Worm (Caenorhabditis elegans) whole organism, L4 larva: ENCODE measurements around the gene F25B3.2.

ENCODE experiments used
- F44E2.7 ChIP-seq: fragments of 200-800 bp; sonication (Bioruptor generic); IDR thresholded peaks from 2 replicates; pipeline ENCODE4 v2.1.2; 2022; ENCODE audit warnings: missing genetic modification characterization, missing compliant biosample characterization
- F49E8.2 ChIP-seq: sonication (generic microtip); optimal IDR thresholded peaks from 2 replicates; lab custom pipeline; 2016; ENCODE audit warnings: missing compliant biosample characterization, mild to moderate bottlenecking, missing genetic modification characterization, borderline replicate concordance
- T20F7.1 ChIP-seq: fragments of 200-800 bp; sonication (Bioruptor generic); optimal IDR thresholded peaks from 2 replicates; lab custom pipeline; 2018; ENCODE audit warnings: mild to moderate bottlenecking, missing genetic modification characterization, missing compliant biosample characterization
- T26A8.4 ChIP-seq: fragments of 200-800 bp; sonication (Bioruptor generic); IDR thresholded peaks from 2 replicates; pipeline ENCODE4 v1.3.6; 2022; ENCODE audit warnings: missing genetic modification characterization, missing compliant biosample characterization
- Y48G9A.11 ChIP-seq: fragments of 200-800 bp; sonication (Bioruptor generic); IDR thresholded peaks from 2 replicates; pipeline ENCODE4 v1.3.6; 2022; ENCODE audit warnings: missing genetic modification reagents, missing genetic modification characterization, missing compliant biosample characterization
- ZK337.2 ChIP-seq: fragments of 200-800 bp; sonication (Bioruptor generic); IDR thresholded peaks from 2 replicates; pipeline ENCODE4 v1.3.6; 2022; ENCODE audit warnings: missing genetic modification reagents, missing genetic modification characterization, missing compliant biosample characterization
- aha-1 ChIP-seq: fragments of 150-350 bp; peaks from one replicate; lab custom pipeline; 2014; ENCODE audit warnings: missing biosample characterization, missing genetic modification characterization
- ama-1 ChIP-seq: fragments of 150-350 bp; optimal IDR thresholded peaks from 2 replicates; lab custom pipeline; 2014; ENCODE audit warnings: inconsistent platforms, mixed read lengths
- arid-1 ChIP-seq: fragments of 200-800 bp; sonication (Bioruptor generic); conservative IDR thresholded peaks from 2 replicates; pipeline ENCODE4 v1.3.6; 2022; ENCODE audit warnings: missing genetic modification reagents, missing genetic modification characterization, missing compliant biosample characterization
- ceh-20 ChIP-seq: fragments of 200-800 bp; sonication (Bioruptor generic); IDR thresholded peaks from 2 replicates; pipeline ENCODE4 v1.3.6; 2022; ENCODE audit warnings: missing genetic modification reagents, missing genetic modification characterization, missing compliant biosample characterization
- ceh-28 ChIP-seq: fragments of 150-350 bp; optimal IDR thresholded peaks from 2 replicates; lab custom pipeline; 2014; ENCODE audit warnings: missing biosample characterization, missing genetic modification reagents, missing genetic modification characterization
- ceh-44 ChIP-seq: fragments of 200-800 bp; sonication (Bioruptor generic); IDR thresholded peaks from 2 replicates; pipeline ENCODE4 v1.3.6; 2022; ENCODE audit warnings: missing genetic modification reagents, missing genetic modification characterization, missing compliant biosample characterization
- ceh-62 ChIP-seq: sonication (generic microtip); optimal IDR thresholded peaks from 2 replicates; lab custom pipeline; 2017; ENCODE audit warnings: missing biosample characterization, missing genetic modification characterization
- ces-1 ChIP-seq: fragments of 150-350 bp; sonication (generic microtip); optimal IDR thresholded peaks from 4 replicates; lab custom pipeline; 2014; ENCODE audit warnings: missing biosample characterization, missing genetic modification reagents, missing genetic modification characterization
- ctbp-1 ChIP-seq: fragments of 200-800 bp; sonication (Bioruptor generic); IDR thresholded peaks from 2 replicates; pipeline ENCODE4 v1.3.6; 2022; ENCODE audit warnings: missing genetic modification reagents, missing genetic modification characterization, missing compliant biosample characterization
- daf-12 ChIP-seq: fragments of 150-350 bp; optimal IDR thresholded peaks from 2 replicates; lab custom pipeline; 2014; ENCODE audit warnings: missing biosample characterization, missing genetic modification reagents, missing genetic modification characterization
- daf-8 ChIP-seq: fragments of 200-800 bp; sonication (Bioruptor generic); IDR thresholded peaks from 2 replicates; pipeline ENCODE4 v1.3.6; 2022; ENCODE audit warnings: missing genetic modification characterization, missing compliant biosample characterization
- dpl-1 ChIP-seq: fragments of 150-350 bp; optimal IDR thresholded peaks from 2 replicates; lab custom pipeline; 2014; ENCODE audit warnings: missing biosample characterization, missing genetic modification reagents, missing genetic modification characterization
- duxl-1 ChIP-seq: sonication (generic microtip); optimal IDR thresholded peaks from 2 replicates; lab custom pipeline; 2016; ENCODE audit warnings: mild to moderate bottlenecking, missing genetic modification characterization, moderate library complexity, missing compliant biosample characterization; ENCODE audit not compliant: poor library complexity
- dve-1 ChIP-seq: sonication (generic microtip); optimal IDR thresholded peaks from 2 replicates; lab custom pipeline; 2017; ENCODE audit warnings: antibody characterized with exemption, mild to moderate bottlenecking, missing genetic modification characterization, missing compliant biosample characterization; ENCODE audit not compliant: insufficient read depth
- hlh-11 ChIP-seq: fragments of 200-800 bp; sonication (Bioruptor generic); optimal IDR thresholded peaks from 2 replicates; lab custom pipeline; 2018; ENCODE audit warnings: mild to moderate bottlenecking, missing genetic modification characterization, missing compliant biosample characterization
- hlh-30 ChIP-seq: sonication (generic microtip); optimal IDR thresholded peaks from 2 replicates; lab custom pipeline; 2017; ENCODE audit warnings: antibody characterized with exemption, mild to moderate bottlenecking, missing genetic modification characterization, missing compliant biosample characterization; ENCODE audit not compliant: insufficient read depth
- jun-1 ChIP-seq: fragments of 150-350 bp; optimal IDR thresholded peaks from 2 replicates; lab custom pipeline; 2014; ENCODE audit warnings: missing biosample characterization, missing genetic modification reagents, missing genetic modification characterization
- lim-7 ChIP-seq: fragments of 200-800 bp; sonication (Bioruptor generic); IDR thresholded peaks from 2 replicates; pipeline ENCODE4 v1.3.6; 2022; ENCODE audit warnings: missing genetic modification characterization, missing compliant biosample characterization
- lin-13 ChIP-seq: fragments of 150-350 bp; optimal IDR thresholded peaks from 2 replicates; lab custom pipeline; 2014; ENCODE audit warnings: missing biosample characterization, missing genetic modification reagents, missing genetic modification characterization
- lin-29 ChIP-seq: fragments of 200-800 bp; sonication (Bioruptor generic); IDR thresholded peaks from 2 replicates; pipeline ENCODE4 v1.3.6; 2022; ENCODE audit warnings: missing genetic modification reagents, missing genetic modification characterization, missing compliant biosample characterization
- lin-38 ChIP-seq: fragments of 200-800 bp; sonication (Bioruptor generic); IDR thresholded peaks from 2 replicates; pipeline ENCODE4 v1.3.6; 2022; ENCODE audit warnings: missing genetic modification reagents, missing genetic modification characterization, missing compliant biosample characterization
- lin-39 ChIP-seq: fragments of 150-350 bp; optimal IDR thresholded peaks from 2 replicates; lab custom pipeline; 2014; ENCODE audit warnings: missing biosample characterization, missing genetic modification reagents, missing genetic modification characterization
- lsy-2 ChIP-seq, 2 experiments: fragments of 150-350 bp in 1 of 2; sonication (generic microtip) in 1 of 2; optimal IDR thresholded peaks; 2 replicates each; lab custom pipeline; 2014 to 2017; ENCODE audit warnings: missing biosample characterization in 2 of 2, missing genetic modification characterization in 2 of 2
- madf-5 ChIP-seq, 2 experiments: fragments of 200-800 bp; sonication (Bioruptor generic); IDR thresholded peaks; 2 replicates each; pipeline ENCODE4 v1.3.6; 2022; ENCODE audit warnings: missing compliant biosample characterization in 2 of 2, missing genetic modification characterization in 2 of 2
- mdl-1 ChIP-seq, 2 experiments: fragments of 150-350 bp in 1 of 2; sonication (generic microtip) in 1 of 2; optimal IDR thresholded peaks; 2 replicates each; lab custom pipeline; 2014 to 2017; ENCODE audit warnings: missing biosample characterization in 2 of 2, missing genetic modification characterization in 2 of 2
- mep-1 ChIP-seq: fragments of 150-350 bp; sonication (generic microtip); optimal IDR thresholded peaks from 3 replicates; lab custom pipeline; 2014; ENCODE audit warnings: missing biosample characterization, missing genetic modification characterization
- mes-2 ChIP-seq: sonication (generic microtip); optimal IDR thresholded peaks from 2 replicates; lab custom pipeline; 2016; ENCODE audit warnings: missing genotype, mild to moderate bottlenecking, missing genetic modification characterization, missing compliant biosample characterization; ENCODE audit not compliant: poor library complexity, severe bottlenecking
- mxl-2 ChIP-seq: fragments of 200-800 bp; sonication (Bioruptor generic); conservative IDR thresholded peaks from 2 replicates; pipeline ENCODE4 v1.3.6; 2022; ENCODE audit warnings: missing genetic modification reagents, missing genetic modification characterization, missing compliant biosample characterization
- mxl-3 ChIP-seq: fragments of 200-800 bp; sonication (Bioruptor generic); optimal IDR thresholded peaks from 2 replicates; lab custom pipeline; 2018; ENCODE audit warnings: mild to moderate bottlenecking, missing genetic modification characterization, missing compliant biosample characterization
- nhr-10 ChIP-seq: fragments of 150-350 bp; optimal IDR thresholded peaks from 2 replicates; lab custom pipeline; 2014; ENCODE audit warnings: missing biosample characterization, missing genetic modification characterization
- nhr-237 ChIP-seq: sonication (generic microtip); optimal IDR thresholded peaks from 2 replicates; lab custom pipeline; 2017; ENCODE audit warnings: missing biosample characterization, missing genetic modification characterization
- nhr-48 ChIP-seq: sonication (generic microtip); optimal IDR thresholded peaks from 2 replicates; lab custom pipeline; 2016; ENCODE audit warnings: mild to moderate bottlenecking, missing genetic modification characterization, missing compliant biosample characterization
- nhr-76 ChIP-seq: fragments of 150-350 bp; optimal IDR thresholded peaks from 2 replicates; lab custom pipeline; 2014; ENCODE audit warnings: missing biosample characterization, missing genetic modification characterization
- sdz-12 ChIP-seq: fragments of 200-800 bp; sonication (Bioruptor generic); optimal IDR thresholded peaks from 2 replicates; lab custom pipeline; 2018; ENCODE audit warnings: mild to moderate bottlenecking, missing genetic modification characterization, missing compliant biosample characterization
- snpc-1.2 ChIP-seq: fragments of 200-800 bp; sonication (Bioruptor generic); IDR thresholded peaks from 2 replicates; pipeline ENCODE4 v1.3.6; 2022; ENCODE audit warnings: missing genetic modification reagents, missing genetic modification characterization, missing compliant biosample characterization
- snpc-4 ChIP-seq: fragments of 150-350 bp; optimal IDR thresholded peaks from 2 replicates; lab custom pipeline; 2014; ENCODE audit warnings: missing biosample characterization, missing genetic modification characterization
- tra-1 ChIP-seq: fragments of 200-800 bp; sonication (Bioruptor generic); IDR thresholded peaks from 2 replicates; pipeline ENCODE4 v1.3.6; 2022; ENCODE audit warnings: missing genetic modification reagents, missing genetic modification characterization, missing compliant biosample characterization
- unc-130 ChIP-seq: sonication (generic microtip); optimal IDR thresholded peaks from 2 replicates; lab custom pipeline; 2016; ENCODE audit warnings: missing genetic modification reagents, missing genetic modification characterization, missing compliant biosample characterization
- unc-62 ChIP-seq, 3 experiments: fragments of 150-350 bp in 1 of 3; sonication (generic microtip); optimal IDR thresholded peaks in 2 of 3; peaks in 1 of 3; 1 replicate in 1 of 3; 2 replicates in 2 of 3; lab custom pipeline; 2014 to 2017; ENCODE audit warnings: missing biosample characterization in 3 of 3, missing genetic modification characterization in 3 of 3, missing genetic modification reagents in 3 of 3, missing genotype in 1 of 3
- zfp-2 ChIP-seq: sonication (generic microtip); optimal IDR thresholded peaks from 2 replicates; lab custom pipeline; 2016; ENCODE audit warnings: mild to moderate bottlenecking, missing genetic modification characterization, missing compliant biosample characterization
- zip-11 ChIP-seq: fragments of 200-800 bp; sonication (Bioruptor generic); IDR thresholded peaks from 2 replicates; pipeline ENCODE4 v1.3.6; 2022; ENCODE audit warnings: missing genetic modification characterization, missing compliant biosample characterization

Gene F25B3.2

ce11 chrV:9549459-9549858 is 27.6 kb upstream of the F25B3.2 start, which contains the start of gene nstp-10 (continued):
- no peak for TF ChIP-seq unc-62 (GFP tag; optimal IDR thresholded peaks at IDR 0.05 in 1 of 2; lab: Kevin White, UChicago)
- TF ChIP-seq unc-62 (tag; optimal IDR thresholded peaks at IDR 0.05; lab: Kevin White, UChicago): no peak
- no peak for TF ChIP-seq daf-12 (tag; lab: Kevin White, UChicago)
- TF ChIP-seq mdl-1 (tag; optimal IDR thresholded peaks at IDR 0.05; lab: Kevin White, UChicago): no peak
- peak; percentile 42 for TF ChIP-seq dpl-1
- peak; percentile 40 for TF ChIP-seq mep-1
- peak; percentile 94 for TF ChIP-seq aha-1 (tag; lab: Kevin White, UChicago)
- TF ChIP-seq nhr-76 (tag; lab: Kevin White, UChicago): no peak
- 0 out of 2 replicates have a peak, but pooled peaks have one; percentile 33 for TF ChIP-seq arid-1 (GFP tag; lab: Robert Waterston, UW)
- TF ChIP-seq lin-29 (GFP tag; lab: Robert Waterston, UW): no peak
- peak; percentile 91 for TF ChIP-seq ceh-44
- TF ChIP-seq T20F7.1 (GFP tag; lab: Kevin White, UChicago): peak; percentile 54
- no peak for TF ChIP-seq snpc-4 (tag; lab: Kevin White, UChicago)
- TF ChIP-seq mes-2 (tag; lab: Kevin White, UChicago): peak; percentile 78
- TF ChIP-seq ceh-20 (GFP tag; lab: Robert Waterston, UW): no peak
- peak; percentile 34 for TF ChIP-seq lin-13 (GFP tag; lab: Kevin White, UChicago)
- peak in 1 of 2 experiments; percentile 84 for TF ChIP-seq lsy-2 (tag; optimal IDR thresholded peaks at IDR 0.05; lab: Kevin White, UChicago)
- TF ChIP-seq hlh-11 (tag; lab: Kevin White, UChicago): peak; percentile 8
- no peak for TF ChIP-seq jun-1 (tag; lab: Kevin White, UChicago)
- peak; percentile 93 for TF ChIP-seq unc-130 (GFP tag; lab: Kevin White, UChicago)
- TF ChIP-seq ZK337.2: peak; percentile 44; the same call in 1 of the 2 replicates
- TF ChIP-seq snpc-1.2: peak; percentile 84
- TF ChIP-seq dve-1: peak; percentile 48
- no peak for TF ChIP-seq hlh-30 (tag; lab: Kevin White, UChicago)
- peak; percentile 83 for TF ChIP-seq Y48G9A.11 (GFP tag; lab: Robert Waterston, UW)
- TF ChIP-seq duxl-1 (tag; lab: Kevin White, UChicago): peak; percentile 15

ce11 chrV:9550313-9550712 is 26.8 kb upstream of the F25B3.2 start, which contains the start of gene ehbp-1:
Gene ehbp-1, plus strand, starts transcription at chrV:9550644.
- TF ChIP-seq nhr-10 (tag; lab: Kevin White, UChicago) (no peak), ceh-62 (no peak), mxl-2 (GFP tag; lab: Robert Waterston, UW) (no peak), ama-1 (no peak), madf-5 (GFP tag; IDR thresholded peaks at IDR 0.05; lab: Robert Waterston, UW) (no peak), ces-1 (GFP tag; lab: Kevin White, UChicago) (peak; percentile 26), snpc-4 (tag; lab: Kevin White, UChicago) (no peak), ctbp-1 (GFP tag; lab: Robert Waterston, UW) (0 out of 2 replicates have a peak, but pooled peaks have one; percentile 33), mdl-1 (tag; optimal IDR thresholded peaks at IDR 0.05; lab: Kevin White, UChicago) (no peak), lim-7 (GFP tag; lab: Robert Waterston, UW) (no peak), jun-1 (tag; lab: Kevin White, UChicago) (no peak), nhr-48 (tag; lab: Kevin White, UChicago) (no peak), dpl-1 (no peak), sdz-12 (GFP tag; lab: Kevin White, UChicago) (no peak), nhr-237 (tag; lab: Kevin White, UChicago) (no peak), mxl-3 (GFP tag; lab: Kevin White, UChicago) (peak; percentile 21), lin-38 (GFP tag; lab: Robert Waterston, UW) (no peak), F44E2.7 (GFP tag; lab: Robert Waterston, UW) (no peak), tra-1 (no peak), daf-8 (GFP tag; lab: Robert Waterston, UW) (no peak), lin-39 (no peak), F49E8.2 (no peak), zfp-2 (tag; lab: Kevin White, UChicago) (no peak), zip-11 (no peak), T26A8.4 (no peak), ceh-28 (tag; lab: Kevin White, UChicago) (no peak)
